Worm (Caenorhabditis elegans) whole organism, L1 larva: ENCODE data around the gene ndx-3.
A peak's percentile ranks its signal among the peaks of the same experiment; 100 is the strongest.

ENCODE experiments used
- C04F5.9 ChIP-seq: sonication (generic microtip); optimal IDR thresholded peaks from 2 replicates; lab custom pipeline; 2016; ENCODE audit warnings: missing genetic modification characterization, missing compliant biosample characterization
- C16A3.4 ChIP-seq: fragments of 150-350 bp; optimal IDR thresholded peaks from 2 replicates; lab custom pipeline; 2014; ENCODE audit warnings: missing biosample characterization, missing genetic modification characterization
- F16B12.6 ChIP-seq: fragments of 150-350 bp; optimal IDR thresholded peaks from 2 replicates; lab custom pipeline; 2014; ENCODE audit warnings: missing biosample characterization, missing genetic modification characterization
- aha-1 ChIP-seq: fragments of 150-350 bp; optimal IDR thresholded peaks from 2 replicates; lab custom pipeline; 2014; ENCODE audit warnings: missing biosample characterization, missing genetic modification characterization
- alr-1 ChIP-seq: fragments of 200-800 bp; sonication (Bioruptor generic); optimal IDR thresholded peaks from 2 replicates; lab custom pipeline; 2018; ENCODE audit warnings: borderline replicate concordance, mild to moderate bottlenecking, missing genetic modification characterization, missing compliant biosample characterization
- aly-2 ChIP-seq: fragments of 150-350 bp; optimal IDR thresholded peaks from 2 replicates; lab custom pipeline; 2014; ENCODE audit warnings: missing biosample characterization, missing genetic modification characterization
- ama-1 ChIP-seq: fragments of 150-350 bp; optimal IDR thresholded peaks from 2 replicates; lab custom pipeline; 2014
- blmp-1 ChIP-seq: fragments of 150-350 bp; optimal IDR thresholded peaks from 2 replicates; lab custom pipeline; 2014; ENCODE audit warnings: missing biosample characterization, missing genetic modification characterization
- ceh-63 ChIP-seq: fragments of 200-800 bp; sonication (Bioruptor generic); optimal IDR thresholded peaks from 2 replicates; lab custom pipeline; 2018; ENCODE audit warnings: mild to moderate bottlenecking, missing genetic modification characterization, missing compliant biosample characterization
- ceh-90 ChIP-seq: sonication (generic microtip); optimal IDR thresholded peaks from 2 replicates; lab custom pipeline; 2016; ENCODE audit warnings: missing genetic modification characterization, missing compliant biosample characterization
- ces-1 ChIP-seq: fragments of 150-350 bp; optimal IDR thresholded peaks from 2 replicates; lab custom pipeline; 2014; ENCODE audit warnings: missing biosample characterization, missing genetic modification reagents, missing genetic modification characterization
- dpl-1 ChIP-seq, 3 experiments: fragments of 150-350 bp in 2 of 3; sonication (generic microtip) in 1 of 3; optimal IDR thresholded peaks; 2 replicates each; lab custom pipeline; 2014 to 2017; ENCODE audit warnings: missing biosample characterization in 3 of 3, missing genetic modification characterization in 3 of 3, missing genetic modification reagents in 3 of 3
- efl-3 ChIP-seq: fragments of 200-800 bp; sonication (Bioruptor generic); optimal IDR thresholded peaks from 2 replicates; lab custom pipeline; 2018; ENCODE audit warnings: mild to moderate bottlenecking, missing genetic modification characterization, missing compliant biosample characterization
- egl-13 ChIP-seq: sonication (generic microtip); optimal IDR thresholded peaks from 2 replicates; lab custom pipeline; 2016; ENCODE audit warnings: missing genotype, missing genetic modification reagents, missing genetic modification characterization, missing compliant biosample characterization
- elt-3 ChIP-seq, 6 experiments: fragments of 150-350 bp in 1 of 6; sonication (generic microtip); optimal IDR thresholded peaks; 2 replicates each; lab custom pipeline; 2017 to 2018; ENCODE audit warnings: missing biosample characterization in 6 of 6, missing genetic modification characterization in 6 of 6, inconsistent platforms in 1 of 6
- ets-5 ChIP-seq: fragments of 200-800 bp; sonication (Bioruptor generic); IDR thresholded peaks from 2 replicates; pipeline ENCODE4 v1.3.6; 2022; ENCODE audit warnings: missing genetic modification characterization, missing compliant biosample characterization
- fkh-10 ChIP-seq: sonication (generic microtip); optimal IDR thresholded peaks from 2 replicates; lab custom pipeline; 2017; ENCODE audit warnings: missing biosample characterization, missing genetic modification reagents, missing genetic modification characterization
- fkh-4 ChIP-seq: sonication (generic microtip); optimal IDR thresholded peaks from 2 replicates; lab custom pipeline; 2016; ENCODE audit warnings: missing compliant biosample characterization, missing genetic modification characterization, borderline replicate concordance
- fos-1 ChIP-seq: fragments of 150-350 bp; optimal IDR thresholded peaks from 2 replicates; lab custom pipeline; 2014; ENCODE audit warnings: missing biosample characterization, missing genetic modification characterization
- grh-1 ChIP-seq: fragments of 200-800 bp; sonication (Bioruptor generic); IDR thresholded peaks from 2 replicates; pipeline ENCODE4 v1.3.6; 2022; ENCODE audit warnings: missing genetic modification reagents, missing genetic modification characterization, missing compliant biosample characterization
- hlh-4 ChIP-seq: sonication (generic microtip); optimal IDR thresholded peaks from 2 replicates; lab custom pipeline; 2016; ENCODE audit warnings: mild to moderate bottlenecking, missing genetic modification characterization, missing compliant biosample characterization
- hpl-2 ChIP-seq: fragments of 150-350 bp; optimal IDR thresholded peaks from 2 replicates; lab custom pipeline; 2014; ENCODE audit warnings: missing biosample characterization, missing genetic modification reagents, missing genetic modification characterization
- irx-1 ChIP-seq: sonication (generic microtip); optimal IDR thresholded peaks from 2 replicates; lab custom pipeline; 2016; ENCODE audit warnings: missing genetic modification characterization, missing compliant biosample characterization
- lin-13 ChIP-seq: fragments of 150-350 bp; optimal IDR thresholded peaks from 2 replicates; lab custom pipeline; 2014; ENCODE audit warnings: missing biosample characterization, missing genetic modification reagents, missing genetic modification characterization
- lin-14 ChIP-seq: fragments of 200-800 bp; sonication (Bioruptor generic); optimal IDR thresholded peaks from 2 replicates; lab custom pipeline; 2018; ENCODE audit warnings: mild to moderate bottlenecking, missing genetic modification characterization, moderate library complexity, missing compliant biosample characterization
- lin-35 ChIP-seq, 2 experiments: fragments of 150-350 bp; optimal IDR thresholded peaks; 2 replicates each; lab custom pipeline; 2014; ENCODE audit warnings: missing biosample characterization in 2 of 2, missing genetic modification characterization in 2 of 2, missing genetic modification reagents in 2 of 2
- lir-3 ChIP-seq: sonication (generic microtip); optimal IDR thresholded peaks from 2 replicates; lab custom pipeline; 2016; ENCODE audit warnings: mild to moderate bottlenecking, missing genetic modification characterization, moderate library complexity, missing compliant biosample characterization; ENCODE audit not compliant: poor library complexity
- mdl-1 ChIP-seq, 2 experiments: fragments of 150-350 bp; optimal IDR thresholded peaks; 2 replicates each; lab custom pipeline; 2014 to 2017; ENCODE audit warnings: missing biosample characterization in 2 of 2, missing genetic modification characterization in 2 of 2, inconsistent platforms in 1 of 2
- mef-2 ChIP-seq: fragments of 150-350 bp; optimal IDR thresholded peaks from 2 replicates; lab custom pipeline; 2014; ENCODE audit warnings: missing biosample characterization, missing genetic modification characterization
- mep-1 ChIP-seq: fragments of 150-350 bp; optimal IDR thresholded peaks from 2 replicates; lab custom pipeline; 2014; ENCODE audit warnings: missing biosample characterization, missing genetic modification characterization
- nhr-11 ChIP-seq: fragments of 150-350 bp; optimal IDR thresholded peaks from 2 replicates; lab custom pipeline; 2014; ENCODE audit warnings: missing biosample characterization, missing genetic modification characterization
- nhr-12 ChIP-seq: sonication (generic microtip); optimal IDR thresholded peaks from 2 replicates; lab custom pipeline; 2017; ENCODE audit warnings: missing biosample characterization, missing genetic modification characterization
- nhr-19 ChIP-seq: fragments of 200-800 bp; sonication (Bioruptor generic); conservative IDR thresholded peaks from 2 replicates; pipeline ENCODE4 v1.3.6; 2022; ENCODE audit warnings: missing genetic modification characterization, missing compliant biosample characterization
- nhr-237 ChIP-seq: fragments of 150-350 bp; optimal IDR thresholded peaks from 2 replicates; lab custom pipeline; 2014; ENCODE audit warnings: missing biosample characterization, missing genetic modification characterization
- nhr-28 ChIP-seq: fragments of 150-350 bp; optimal IDR thresholded peaks from 2 replicates; lab custom pipeline; 2014; ENCODE audit warnings: missing biosample characterization, missing genetic modification characterization
- nhr-71 ChIP-seq: sonication (generic microtip); optimal IDR thresholded peaks from 2 replicates; lab custom pipeline; 2016; ENCODE audit warnings: mild to moderate bottlenecking, missing genetic modification characterization, moderate library complexity, missing compliant biosample characterization
- nhr-77 ChIP-seq: fragments of 150-350 bp; optimal IDR thresholded peaks from 2 replicates; lab custom pipeline; 2014; ENCODE audit warnings: missing biosample characterization, missing genetic modification characterization
- nhr-85 ChIP-seq: sonication (generic microtip); peaks from one replicate; lab custom pipeline; 2016; ENCODE audit warnings: missing genetic modification characterization, inconsistent platforms, missing compliant biosample characterization
- pax-3 ChIP-seq: fragments of 200-800 bp; sonication (Bioruptor generic); optimal IDR thresholded peaks from 2 replicates; lab custom pipeline; 2018; ENCODE audit warnings: mild to moderate bottlenecking, missing genetic modification characterization, moderate library complexity, missing compliant biosample characterization
- snpc-4 ChIP-seq: fragments of 150-350 bp; optimal IDR thresholded peaks from 2 replicates; lab custom pipeline; 2014; ENCODE audit warnings: missing biosample characterization, missing genetic modification characterization
- snu-23 ChIP-seq: sonication (generic microtip); optimal IDR thresholded peaks from 2 replicates; lab custom pipeline; 2016; ENCODE audit warnings: missing genetic modification characterization, missing compliant biosample characterization
- sox-4 ChIP-seq: sonication (generic microtip); optimal IDR thresholded peaks from 2 replicates; lab custom pipeline; 2016; ENCODE audit warnings: missing genetic modification characterization, missing compliant biosample characterization
- swsn-7 ChIP-seq: sonication (generic microtip); optimal IDR thresholded peaks from 2 replicates; lab custom pipeline; 2016; ENCODE audit warnings: missing genetic modification characterization, missing compliant biosample characterization
- tlp-1 ChIP-seq: fragments of 150-350 bp; optimal IDR thresholded peaks from 2 replicates; lab custom pipeline; 2014; ENCODE audit warnings: missing biosample characterization, missing genetic modification characterization
- unc-130 ChIP-seq: fragments of 150-350 bp; optimal IDR thresholded peaks from 2 replicates; lab custom pipeline; 2017; ENCODE audit warnings: missing biosample characterization, missing genetic modification characterization, inconsistent platforms
- unc-30 ChIP-seq: sonication (generic microtip); optimal IDR thresholded peaks from 2 replicates; lab custom pipeline; 2017; ENCODE audit warnings: missing biosample characterization, missing genetic modification characterization
- unc-86 ChIP-seq: sonication (generic microtip); optimal IDR thresholded peaks from 2 replicates; lab custom pipeline; 2016; ENCODE audit warnings: missing genetic modification characterization, missing compliant biosample characterization
- xbp-1 ChIP-seq: sonication (generic microtip); optimal IDR thresholded peaks from 2 replicates; lab custom pipeline; 2016; ENCODE audit warnings: missing genetic modification characterization, missing compliant biosample characterization
- zip-4 ChIP-seq: fragments of 200-800 bp; sonication (Bioruptor generic); optimal IDR thresholded peaks from 2 replicates; lab custom pipeline; 2018; ENCODE audit warnings: mild to moderate bottlenecking, missing genetic modification characterization, moderate library complexity, missing compliant biosample characterization

The ndx-3 gene

DNA sequence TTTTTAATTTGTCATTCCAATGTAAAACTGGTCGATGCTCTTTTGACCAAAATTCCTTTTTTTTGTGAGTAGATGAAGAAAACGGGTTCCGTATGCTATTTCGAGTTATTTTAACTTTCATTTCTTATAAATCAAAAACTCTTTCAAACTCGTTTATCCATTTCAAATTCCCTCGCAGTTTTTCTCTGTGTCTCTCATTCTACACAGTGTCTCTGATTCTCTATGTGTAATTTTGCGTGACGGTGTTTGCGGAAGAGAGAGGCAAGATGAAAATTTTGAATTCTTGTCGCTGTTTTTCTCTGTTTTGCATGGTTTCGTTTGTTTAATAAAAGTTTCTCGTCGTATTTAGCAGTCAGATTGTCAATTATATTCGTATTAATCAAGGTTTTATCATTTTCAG, 45.7 kb downstream of the ndx-3 start, which contains the start of gene citk-2 (continued):
- TF ChIP-seq mef-2 (tag; lab: Kevin White, UChicago): no peak
- TF ChIP-seq unc-86: peak; percentile 92
- TF ChIP-seq lin-14: peak; percentile 88
- TF ChIP-seq irx-1 (tag; lab: Kevin White, UChicago): peak; percentile 84
- peak; percentile 85 for TF ChIP-seq lir-3 (tag; lab: Kevin White, UChicago)
- TF ChIP-seq ama-1 (lab: Kevin White, UChicago): no peak
- TF ChIP-seq fkh-10 (GFP tag; lab: Kevin White, UChicago): peak; percentile 21
- TF ChIP-seq fos-1: peak; percentile 93
- no peak for TF ChIP-seq ceh-63 (GFP tag; lab: Kevin White, UChicago)
- TF ChIP-seq mdl-1 (tag; optimal IDR thresholded peaks at IDR 0.05; lab: Kevin White, UChicago): peak in 1 of 2 experiments; percentile 67
- TF ChIP-seq C16A3.4 (tag; lab: Kevin White, UChicago): peak; percentile 92
- peak; percentile 100 for TF ChIP-seq F16B12.6 (tag; lab: Kevin White, UChicago)
- peak; percentile 38 for TF ChIP-seq efl-3 (GFP tag; lab: Kevin White, UChicago)
- no peak for TF ChIP-seq hpl-2 (GFP tag; lab: Kevin White, UChicago)
- peak; percentile 98 for TF ChIP-seq mep-1 (tag; lab: Kevin White, UChicago)
- peak; percentile 93 for TF ChIP-seq nhr-19 (GFP tag; lab: Robert Waterston, UW)
- TF ChIP-seq nhr-11 (tag; lab: Kevin White, UChicago): peak; percentile 86
- TF ChIP-seq nhr-28 (tag; lab: Kevin White, UChicago): no peak
- no peak for TF ChIP-seq nhr-12 (tag; lab: Kevin White, UChicago)
- peak; percentile 85 for TF ChIP-seq egl-13 (tag; lab: Kevin White, UChicago)
- no peak for TF ChIP-seq unc-30 (tag; lab: Kevin White, UChicago)
- TF ChIP-seq nhr-85: peak; percentile 95
- TF ChIP-seq hlh-4 (tag; lab: Kevin White, UChicago): no peak
- peak in 2 of 6 experiments; percentile 76 to 91 for TF ChIP-seq elt-3 (tag; optimal IDR thresholded peaks at IDR 0.05; lab: Kevin White, UChicago)
- TF ChIP-seq ces-1 (GFP tag; lab: Kevin White, UChicago): no peak
- TF ChIP-seq nhr-237 (tag; lab: Kevin White, UChicago): peak; percentile 50
- peak; percentile 79 for TF ChIP-seq pax-3 (tag; lab: Kevin White, UChicago)
- peak; percentile 96 for TF ChIP-seq snu-23 (GFP tag; lab: Kevin White, UChicago)
- no peak for TF ChIP-seq tlp-1
- TF ChIP-seq nhr-77 (tag; lab: Kevin White, UChicago): peak; percentile 61
- TF ChIP-seq sox-4: no peak
- peak; percentile 95 for TF ChIP-seq swsn-7 (tag; lab: Kevin White, UChicago)
- TF ChIP-seq dpl-1 (GFP tag; optimal IDR thresholded peaks at IDR 0.05; lab: Kevin White, UChicago): peak; percentile 100
- TF ChIP-seq zip-4 (GFP tag; lab: Kevin White, UChicago): peak; percentile 73
- no peak for TF ChIP-seq blmp-1 (tag; lab: Kevin White, UChicago)
- TF ChIP-seq ceh-90 (tag; lab: Kevin White, UChicago): peak; percentile 60
- TF ChIP-seq xbp-1: peak; percentile 94
- TF ChIP-seq snpc-4 (tag; lab: Kevin White, UChicago): peak; percentile 90
- peak; percentile 96 for TF ChIP-seq nhr-71 (tag; lab: Kevin White, UChicago)
- TF ChIP-seq aha-1 (tag; lab: Kevin White, UChicago): peak; percentile 50
- TF ChIP-seq unc-130: peak; percentile 59
- peak; percentile 79 for TF ChIP-seq lin-13 (GFP tag; lab: Kevin White, UChicago)
- TF ChIP-seq grh-1: peak; percentile 95
- peak; percentile 80 for TF ChIP-seq C04F5.9 (tag; lab: Kevin White, UChicago)
- peak; percentile 92 for TF ChIP-seq aly-2 (tag; lab: Kevin White, UChicago)
- no peak for TF ChIP-seq alr-1 (tag; lab: Kevin White, UChicago)
- TF ChIP-seq fkh-4: peak; percentile 67
- no peak for TF ChIP-seq ets-5 (GFP tag; lab: Robert Waterston, UW)
- peak; percentile 100 for TF ChIP-seq lin-35 (GFP tag; optimal IDR thresholded peaks at IDR 0.05; lab: Kevin White, UChicago)
- TF ChIP-seq, all 84 proteins: peak for 62
